Worm (Caenorhabditis elegans) whole organism, midembryonic: ENCODE measurements around the gene str-178.

Experiments
- T22C8.4 ChIP-seq: fragments of 200-800 bp; sonication (Bioruptor generic); IDR thresholded peaks from 2 replicates; pipeline ENCODE4 v1.3.6; 2022; ENCODE audit warnings: missing genetic modification characterization, missing compliant biosample characterization
- cog-1 ChIP-seq: sonication (generic microtip); optimal IDR thresholded peaks from 2 replicates; lab custom pipeline; 2016; ENCODE audit warnings: missing genetic modification characterization, missing compliant biosample characterization
- flt-1 ChIP-seq: fragments of 200-800 bp; sonication (Bioruptor generic); IDR thresholded peaks from 2 replicates; pipeline ENCODE4 v1.3.6; 2022; ENCODE audit warnings: missing genetic modification characterization, missing compliant biosample characterization
- klf-2 ChIP-seq: fragments of 200-800 bp; sonication (Bioruptor generic); conservative IDR thresholded peaks from 2 replicates; pipeline ENCODE4 v1.3.6; 2022; ENCODE audit warnings: missing genetic modification reagents, missing genetic modification characterization, missing compliant biosample characterization
- med-1 ChIP-seq: sonication (generic microtip); optimal IDR thresholded peaks from 2 replicates; lab custom pipeline; 2017; ENCODE audit warnings: missing genetic modification characterization, mild to moderate bottlenecking, missing compliant biosample characterization, antibody characterized with exemption, missing genetic modification reagents; ENCODE audit not compliant: insufficient read depth
- ref-1 ChIP-seq: fragments of 200-800 bp; sonication (Bioruptor generic); conservative IDR thresholded peaks from 2 replicates; pipeline ENCODE4 v1.3.6; 2022; ENCODE audit warnings: missing genetic modification reagents, missing genetic modification characterization, missing compliant biosample characterization
- tab-1 ChIP-seq: fragments of 200-800 bp; sonication (Bioruptor generic); IDR thresholded peaks from 2 replicates; pipeline ENCODE4 v1.3.6; 2022; ENCODE audit warnings: missing genetic modification characterization, missing compliant biosample characterization
- ztf-23 ChIP-seq: fragments of 200-800 bp; sonication (Bioruptor generic); IDR thresholded peaks from 2 replicates; pipeline ENCODE4 v1.3.6; 2022; ENCODE audit warnings: missing genetic modification reagents, missing genetic modification characterization, missing compliant biosample characterization
- ztf-29 ChIP-seq: fragments of 200-800 bp; sonication (Bioruptor generic); IDR thresholded peaks from 2 replicates; pipeline ENCODE4 v1.3.6; 2022; ENCODE audit warnings: missing genetic modification reagents, missing genetic modification characterization, missing compliant biosample characterization

DNA sequence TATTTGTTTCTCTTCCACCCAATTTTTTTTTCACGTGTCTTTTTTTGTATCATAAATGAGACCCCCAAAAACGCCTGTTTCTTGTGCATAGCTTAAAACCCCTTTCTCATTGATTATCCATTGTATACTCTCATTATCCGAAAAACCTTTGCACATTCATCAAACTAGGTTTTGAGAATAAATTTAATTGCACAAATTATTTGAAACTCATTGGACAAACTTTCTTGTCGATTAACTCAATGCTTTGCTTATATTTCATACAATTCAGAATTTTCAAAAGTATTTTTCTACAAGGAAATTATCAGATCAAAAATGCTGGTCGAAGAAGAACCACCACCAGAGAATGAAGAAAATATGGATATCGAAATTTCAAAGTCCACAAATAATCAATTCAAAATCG is 12.3 kb downstream of the str-178 start, which contains the start of gene R11D1.1:
- TF ChIP-seq ztf-29 (no peak), ref-1 (no peak), tab-1 (GFP tag; lab: Robert Waterston, UW) (no peak), flt-1 (GFP tag; lab: Robert Waterston, UW) (no peak), T22C8.4 (no peak), klf-2 (GFP tag; lab: Robert Waterston, UW) (no peak), med-1 (GFP tag; lab: Kevin White, UChicago) (no peak), cog-1 (no peak), ztf-23 (GFP tag; lab: Robert Waterston, UW) (no peak)
